Worm (Caenorhabditis elegans): ENCODE results near the gene ser-6.

Gene ser-6

ce11 chrIV:2990519-2990918, 30.6 kb downstream of the ser-6 start (continued):
- TF ChIP-seq ama-1 (optimal IDR thresholded peaks at IDR 0.05) (no peak), jun-1 (tag; optimal IDR thresholded peaks at IDR 0.05) (no peak), aly-2 (tag; optimal IDR thresholded peaks at IDR 0.05) (no peak), alr-1 (tag; optimal IDR thresholded peaks at IDR 0.05; ENCODE audit: borderline replicate concordance) (no peak), nhr-90 (tag; optimal IDR thresholded peaks at IDR 0.05; ENCODE audit: poor library complexity) (no peak), dsc-1 (tag; optimal IDR thresholded peaks at IDR 0.05) (no peak), sptf-1 (tag; optimal IDR thresholded peaks at IDR 0.05) (no peak), nhr-76 (tag; optimal IDR thresholded peaks at IDR 0.05) (no peak), efl-3 (GFP tag; optimal IDR thresholded peaks at IDR 0.05) (no peak), fkh-4 (tag; optimal IDR thresholded peaks at IDR 0.05; ENCODE audit: borderline replicate concordance) (no peak), lsy-2 (tag; optimal IDR thresholded peaks at IDR 0.05) (peak in 1 of 2 experiments; percentile 28), hlh-17 (GFP tag; optimal IDR thresholded peaks at IDR 0.05; ENCODE audit: borderline replicate concordance) (no peak), nhr-77 (tag; optimal IDR thresholded peaks at IDR 0.05) (no peak), ceh-63 (GFP tag; optimal IDR thresholded peaks at IDR 0.05) (peak; percentile 57), nhr-12 (tag; optimal IDR thresholded peaks at IDR 0.05) (no peak), elt-3 (tag; optimal IDR thresholded peaks at IDR 0.05) (no peak), ceh-82 (tag; optimal IDR thresholded peaks at IDR 0.05) (peak in 2 of 3 experiments; percentile 32 to 37), unc-130 (tag; optimal IDR thresholded peaks at IDR 0.05) (no peak), C16A3.4 (tag; optimal IDR thresholded peaks at IDR 0.05) (no peak), zag-1 (tag; optimal IDR thresholded peaks at IDR 0.05) (no peak), zip-4 (GFP tag; optimal IDR thresholded peaks at IDR 0.05) (no peak), blmp-1 (tag; optimal IDR thresholded peaks at IDR 0.05) (no peak), aha-1 (tag; optimal IDR thresholded peaks at IDR 0.05) (no peak), nhr-84 (tag; optimal IDR thresholded peaks at IDR 0.05) (no peak), xbp-1 (tag; optimal IDR thresholded peaks at IDR 0.05) (peak; percentile 19), tlp-1 (tag; optimal IDR thresholded peaks at IDR 0.05) (no peak), nhr-20 (tag; optimal IDR thresholded peaks at IDR 0.05) (peak; percentile 8), egl-13 (tag; optimal IDR thresholded peaks at IDR 0.05) (peak; percentile 42), mep-1 (tag; optimal IDR thresholded peaks at IDR 0.05) (peak; percentile 20), nhr-11 (tag; optimal IDR thresholded peaks at IDR 0.05) (no peak), hpl-2 (GFP tag; optimal IDR thresholded peaks at IDR 0.05) (no peak), tbx-2 (tag; optimal IDR thresholded peaks at IDR 0.05) (peak; percentile 41), unc-98 (GFP tag; IDR thresholded peaks at IDR 0.05) (no peak), vab-15 (tag; optimal IDR thresholded peaks at IDR 0.05) (no peak), isw-1 (GFP tag; IDR thresholded peaks at IDR 0.05) (no peak), nhr-71 (tag; optimal IDR thresholded peaks at IDR 0.05) (peak; percentile 55), ztf-4 (tag; optimal IDR thresholded peaks at IDR 0.05) (no peak), egl-27 (tag; optimal IDR thresholded peaks at IDR 0.05) (no peak), lin-14 (GFP tag; optimal IDR thresholded peaks at IDR 0.05) (peak; percentile 72), pqm-1 (tag; optimal IDR thresholded peaks at IDR 0.05) (no peak), nhr-19 (GFP tag; conservative IDR thresholded peaks at IDR 0.05) (peak; percentile 28; the same call in 1 of the 2 replicates), F16B12.6 (tag; optimal IDR thresholded peaks at IDR 0.05) (no peak), lin-35 (GFP tag; optimal IDR thresholded peaks at IDR 0.05) (peak in 1 of 2 experiments; percentile 32), nhr-85 (tag) (peak; percentile 67), pag-3 (tag; optimal IDR thresholded peaks at IDR 0.05; ENCODE audit: borderline replicate concordance, insufficient read depth) (no peak), lin-39 (tag; optimal IDR thresholded peaks at IDR 0.05) (no peak), sup-37 (GFP tag; optimal IDR thresholded peaks at IDR 0.05) (no peak), fos-1 (tag; optimal IDR thresholded peaks at IDR 0.05) (no peak), nhr-28 (tag; optimal IDR thresholded peaks at IDR 0.05) (no peak), unc-86 (tag; optimal IDR thresholded peaks at IDR 0.05) (peak; percentile 69), mdl-1 (tag; optimal IDR thresholded peaks at IDR 0.05) (peak in 1 of 2 experiments; percentile 20), unc-30 (tag; optimal IDR thresholded peaks at IDR 0.05) (no peak)
